Worm (Caenorhabditis elegans) whole organism, L1 larva: ENCODE data around the gene str-82.

ENCODE experiments used
- C04F5.9 ChIP-seq: sonication (generic microtip); optimal IDR thresholded peaks from 2 replicates; lab custom pipeline; 2016; ENCODE audit warnings: missing genetic modification characterization, missing compliant biosample characterization
- C34B4.2 ChIP-seq: sonication (generic microtip); optimal IDR thresholded peaks from 2 replicates; lab custom pipeline; 2017; ENCODE audit warnings: mild to moderate bottlenecking, missing genetic modification characterization, missing compliant biosample characterization
- F16B12.6 ChIP-seq: fragments of 150-350 bp; optimal IDR thresholded peaks from 2 replicates; lab custom pipeline; 2014; ENCODE audit warnings: missing biosample characterization, missing genetic modification characterization
- Y116A8C.19 ChIP-seq: sonication (generic microtip); optimal IDR thresholded peaks from 2 replicates; lab custom pipeline; 2016; ENCODE audit warnings: missing compliant biosample characterization, missing genetic modification characterization, borderline replicate concordance
- blmp-1 ChIP-seq: fragments of 150-350 bp; optimal IDR thresholded peaks from 2 replicates; lab custom pipeline; 2014; ENCODE audit warnings: missing biosample characterization, missing genetic modification characterization
- ceh-8 ChIP-seq: fragments of 200-800 bp; sonication (Bioruptor generic); optimal IDR thresholded peaks from 2 replicates; lab custom pipeline; 2018; ENCODE audit warnings: mild to moderate bottlenecking, missing genetic modification characterization, moderate library complexity, missing compliant biosample characterization
- ceh-82 ChIP-seq, 3 experiments: fragments of 150-350 bp in 1 of 3; sonication (generic microtip) in 2 of 3; optimal IDR thresholded peaks; 2 replicates each; lab custom pipeline; 2014 to 2017; ENCODE audit warnings: missing biosample characterization in 3 of 3, missing genetic modification characterization in 3 of 3
- ceh-90 ChIP-seq: sonication (generic microtip); optimal IDR thresholded peaks from 2 replicates; lab custom pipeline; 2016; ENCODE audit warnings: missing genetic modification characterization, missing compliant biosample characterization
- efl-1 ChIP-seq, 4 experiments: fragments of 150-350 bp; optimal IDR thresholded peaks in 3 of 4; peaks in 1 of 4; 1 replicate in 1 of 4; 2 replicates in 3 of 4; lab custom pipeline; 2014; ENCODE audit warnings: missing biosample characterization in 2 of 4, missing genetic modification characterization in 2 of 4, missing genetic modification reagents in 2 of 4
- egl-27 ChIP-seq, 2 experiments: fragments of 150-350 bp in 1 of 2; sonication (generic microtip); optimal IDR thresholded peaks; 3 replicates each; lab custom pipeline; 2017 to 2018; ENCODE audit warnings: missing biosample characterization in 2 of 2, missing genetic modification characterization in 2 of 2, missing genetic modification reagents in 2 of 2
- elt-3 ChIP-seq, 6 experiments: fragments of 150-350 bp in 1 of 6; sonication (generic microtip); optimal IDR thresholded peaks; 2 replicates each; lab custom pipeline; 2017 to 2018; ENCODE audit warnings: missing biosample characterization in 6 of 6, missing genetic modification characterization in 6 of 6, inconsistent platforms in 1 of 6
- grh-1 ChIP-seq: fragments of 200-800 bp; sonication (Bioruptor generic); IDR thresholded peaks from 2 replicates; pipeline ENCODE4 v1.3.6; 2022; ENCODE audit warnings: missing genetic modification reagents, missing genetic modification characterization, missing compliant biosample characterization
- hlh-17 ChIP-seq: fragments of 200-800 bp; sonication (Bioruptor generic); optimal IDR thresholded peaks from 2 replicates; lab custom pipeline; 2018; ENCODE audit warnings: missing genetic modification characterization, mild to moderate bottlenecking, missing compliant biosample characterization, moderate library complexity, borderline replicate concordance
- isw-1 ChIP-seq: fragments of 200-800 bp; sonication (Bioruptor generic); IDR thresholded peaks from 2 replicates; pipeline ENCODE4 v1.3.6; 2022; ENCODE audit warnings: missing genetic modification characterization, missing compliant biosample characterization
- lin-14 ChIP-seq: fragments of 200-800 bp; sonication (Bioruptor generic); optimal IDR thresholded peaks from 2 replicates; lab custom pipeline; 2018; ENCODE audit warnings: mild to moderate bottlenecking, missing genetic modification characterization, moderate library complexity, missing compliant biosample characterization
- lin-35 ChIP-seq, 2 experiments: fragments of 150-350 bp; optimal IDR thresholded peaks; 2 replicates each; lab custom pipeline; 2014; ENCODE audit warnings: missing biosample characterization in 2 of 2, missing genetic modification characterization in 2 of 2, missing genetic modification reagents in 2 of 2
- mdl-1 ChIP-seq, 2 experiments: fragments of 150-350 bp; optimal IDR thresholded peaks; 2 replicates each; lab custom pipeline; 2014 to 2017; ENCODE audit warnings: missing biosample characterization in 2 of 2, missing genetic modification characterization in 2 of 2, inconsistent platforms in 1 of 2
- mef-2 ChIP-seq: fragments of 150-350 bp; optimal IDR thresholded peaks from 2 replicates; lab custom pipeline; 2014; ENCODE audit warnings: missing biosample characterization, missing genetic modification characterization
- nhr-12 ChIP-seq: sonication (generic microtip); optimal IDR thresholded peaks from 2 replicates; lab custom pipeline; 2017; ENCODE audit warnings: missing biosample characterization, missing genetic modification characterization
- nhr-20 ChIP-seq: sonication (generic microtip); optimal IDR thresholded peaks from 2 replicates; lab custom pipeline; 2016; ENCODE audit warnings: mild to moderate bottlenecking, missing genetic modification characterization, missing compliant biosample characterization
- nhr-47 ChIP-seq: sonication (generic microtip); optimal IDR thresholded peaks from 2 replicates; lab custom pipeline; 2016; ENCODE audit warnings: mild to moderate bottlenecking, missing genetic modification characterization, moderate library complexity, missing compliant biosample characterization
- nhr-71 ChIP-seq: sonication (generic microtip); optimal IDR thresholded peaks from 2 replicates; lab custom pipeline; 2016; ENCODE audit warnings: mild to moderate bottlenecking, missing genetic modification characterization, moderate library complexity, missing compliant biosample characterization
- nhr-76 ChIP-seq: sonication (generic microtip); optimal IDR thresholded peaks from 2 replicates; lab custom pipeline; 2017; ENCODE audit warnings: missing biosample characterization, missing genetic modification characterization
- nhr-77 ChIP-seq: fragments of 150-350 bp; optimal IDR thresholded peaks from 2 replicates; lab custom pipeline; 2014; ENCODE audit warnings: missing biosample characterization, missing genetic modification characterization
- nhr-84 ChIP-seq: sonication (generic microtip); optimal IDR thresholded peaks from 2 replicates; lab custom pipeline; 2017; ENCODE audit warnings: missing biosample characterization, missing genetic modification characterization
- nhr-85 ChIP-seq: sonication (generic microtip); peaks from one replicate; lab custom pipeline; 2016; ENCODE audit warnings: missing genetic modification characterization, inconsistent platforms, missing compliant biosample characterization
- rnt-1 ChIP-seq: sonication (generic microtip); optimal IDR thresholded peaks from 2 replicates; lab custom pipeline; 2016; ENCODE audit warnings: mild to moderate bottlenecking, missing genetic modification characterization, moderate library complexity, missing compliant biosample characterization
- skn-1 ChIP-seq: fragments of 150-350 bp; optimal IDR thresholded peaks from 2 replicates; lab custom pipeline; 2014; ENCODE audit warnings: missing biosample characterization, missing genetic modification characterization
- snu-23 ChIP-seq: sonication (generic microtip); optimal IDR thresholded peaks from 2 replicates; lab custom pipeline; 2016; ENCODE audit warnings: missing genetic modification characterization, missing compliant biosample characterization
- sox-4 ChIP-seq: sonication (generic microtip); optimal IDR thresholded peaks from 2 replicates; lab custom pipeline; 2016; ENCODE audit warnings: missing genetic modification characterization, missing compliant biosample characterization
- sptf-1 ChIP-seq: fragments of 150-350 bp; optimal IDR thresholded peaks from 2 replicates; lab custom pipeline; 2014; ENCODE audit warnings: missing biosample characterization, missing genetic modification characterization
- tbx-2 ChIP-seq: sonication (generic microtip); optimal IDR thresholded peaks from 2 replicates; lab custom pipeline; 2016; ENCODE audit warnings: missing genetic modification characterization, missing compliant biosample characterization
- tlp-1 ChIP-seq: fragments of 150-350 bp; optimal IDR thresholded peaks from 2 replicates; lab custom pipeline; 2014; ENCODE audit warnings: missing biosample characterization, missing genetic modification characterization
- unc-86 ChIP-seq: sonication (generic microtip); optimal IDR thresholded peaks from 2 replicates; lab custom pipeline; 2016; ENCODE audit warnings: missing genetic modification characterization, missing compliant biosample characterization
- zag-1 ChIP-seq: fragments of 150-350 bp; optimal IDR thresholded peaks from 2 replicates; lab custom pipeline; 2014; ENCODE audit warnings: missing biosample characterization, missing genetic modification characterization
- ztf-4 ChIP-seq: fragments of 150-350 bp; optimal IDR thresholded peaks from 2 replicates; lab custom pipeline; 2014; ENCODE audit warnings: missing biosample characterization, missing genetic modification characterization

The str-82 gene

DNA sequence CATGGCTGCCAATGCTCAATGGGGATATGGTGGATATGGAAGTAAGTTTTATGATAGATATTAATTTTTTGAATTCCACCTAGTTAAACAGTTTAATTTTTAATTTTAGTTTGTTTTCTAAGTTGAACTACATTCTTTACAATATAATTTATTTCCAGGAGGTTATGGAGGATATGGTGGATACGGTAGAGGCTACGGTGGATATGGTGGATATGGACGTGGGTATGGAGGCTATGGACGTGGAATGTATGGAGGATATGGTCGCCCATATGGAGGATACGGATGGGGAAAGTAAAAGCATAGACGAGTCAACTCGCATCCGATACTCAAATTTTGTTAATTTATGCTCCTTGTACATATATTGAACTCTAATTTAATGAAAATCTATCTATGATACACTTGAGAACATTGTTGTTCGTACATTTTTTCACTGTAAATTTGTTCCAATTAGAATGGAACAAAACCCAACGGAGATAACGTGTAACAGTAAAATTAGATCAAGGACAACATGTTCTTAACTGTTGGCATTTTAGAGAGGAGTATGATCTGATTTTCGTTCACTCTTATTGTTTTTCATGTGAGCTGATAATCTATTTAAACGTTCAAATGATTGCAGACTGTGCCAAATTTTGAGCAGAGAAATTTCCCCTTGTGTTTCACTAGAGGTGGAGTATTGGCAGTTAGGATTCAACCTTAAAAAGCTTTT lies 5.9 kb downstream of the str-82 start:
- TF ChIP-seq isw-1 (GFP tag; lab: Robert Waterston, UW) (no peak), nhr-76 (tag; lab: Kevin White, UChicago) (no peak), rnt-1 (no peak), nhr-77 (tag; lab: Kevin White, UChicago) (no peak), unc-86 (tag; lab: Kevin White, UChicago) (no peak), sptf-1 (tag; lab: Kevin White, UChicago) (no peak), ceh-82 (tag; optimal IDR thresholded peaks at IDR 0.05; lab: Kevin White, UChicago) (no peak), nhr-71 (no peak), hlh-17 (GFP tag; lab: Kevin White, UChicago) (no peak), elt-3 (tag; optimal IDR thresholded peaks at IDR 0.05; lab: Kevin White, UChicago) (no peak), ceh-90 (tag; lab: Kevin White, UChicago) (no peak)

DNA sequence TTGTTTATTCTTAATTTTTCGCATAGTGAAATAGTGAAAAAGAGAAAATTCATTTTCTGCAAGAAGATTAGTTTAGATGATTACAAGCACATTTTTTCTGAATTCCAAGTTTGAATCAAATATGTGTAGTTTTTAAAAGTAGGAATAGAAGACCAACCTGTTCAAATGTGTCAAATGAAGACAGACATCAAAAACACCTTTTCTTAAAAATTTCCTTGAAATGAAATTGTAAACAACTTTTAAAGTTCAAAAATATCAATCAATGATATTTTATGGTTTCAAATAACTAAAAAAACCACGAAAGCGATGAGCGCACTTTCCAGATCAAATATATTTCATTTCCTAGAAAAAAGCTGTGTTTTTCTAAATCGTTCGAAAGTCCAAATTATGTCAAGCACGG lies 7.2 kb downstream of the str-82 start, which contains the start of gene nlp-30:
TSS of gene nlp-30 (plus strand) at position 301 of the 400 bp plus-strand sequence.
- no peak for TF ChIP-seq lin-14
- no peak for TF ChIP-seq nhr-12 (tag; lab: Kevin White, UChicago)
- no peak for TF ChIP-seq skn-1 (tag; lab: Kevin White, UChicago)
- no peak for TF ChIP-seq efl-1 (optimal IDR thresholded peaks at IDR 0.05; lab: Kevin White, UChicago)
- TF ChIP-seq efl-1 (GFP tag; optimal IDR thresholded peaks at IDR 0.05 in 1 of 2; lab: Kevin White, UChicago), result no peak
- no peak for TF ChIP-seq nhr-47
- TF ChIP-seq ceh-8 (GFP tag; lab: Kevin White, UChicago), result no peak
- TF ChIP-seq tlp-1 (tag; lab: Kevin White, UChicago), result no peak
- no peak for TF ChIP-seq zag-1 (tag; lab: Kevin White, UChicago)

DNA sequence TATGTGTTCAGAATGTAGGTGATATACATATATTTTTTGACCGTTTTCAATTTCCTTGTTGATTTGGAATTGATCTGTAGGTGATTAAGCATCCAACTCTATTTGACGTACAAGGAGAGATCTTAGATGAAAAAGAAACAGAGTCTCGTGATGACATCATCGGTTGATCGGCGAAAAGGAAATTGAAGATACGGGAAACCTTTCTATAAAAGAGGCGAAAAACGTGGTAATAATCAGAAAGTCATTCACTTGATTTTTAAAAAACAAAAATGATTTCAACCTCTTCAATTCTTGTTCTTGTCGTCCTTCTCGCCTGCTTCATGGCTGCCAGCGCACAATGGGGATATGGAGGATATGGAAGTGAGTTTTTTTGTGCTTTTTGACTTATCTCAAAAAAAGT lies 9.7 kb downstream of the str-82 start, which contains the start of gene nlp-29:
TSS of gene nlp-29 (plus strand) at position 248 of the 400 bp plus-strand sequence.
- 0 out of 2 replicates have a peak, but pooled peaks have one; percentile 24 for TF ChIP-seq grh-1 (GFP tag; lab: Robert Waterston, UW)
- TF ChIP-seq sptf-1 (tag; lab: Kevin White, UChicago), result no peak
- peak in 1 of 2 experiments; percentile 9 for TF ChIP-seq mdl-1 (tag; optimal IDR thresholded peaks at IDR 0.05; lab: Kevin White, UChicago)
- TF ChIP-seq nhr-84, result no peak
- no peak for TF ChIP-seq rnt-1
- peak; percentile 86 for TF ChIP-seq nhr-85
- TF ChIP-seq nhr-20 (tag; lab: Kevin White, UChicago), result peak; percentile 71
- TF ChIP-seq lin-35 (GFP tag; optimal IDR thresholded peaks at IDR 0.05; lab: Kevin White, UChicago), result peak in 1 of 2 experiments; percentile 15
- no peak for TF ChIP-seq Y116A8C.19 (tag; lab: Kevin White, UChicago)
- no peak for TF ChIP-seq F16B12.6 (tag; lab: Kevin White, UChicago)
- TF ChIP-seq ztf-4, result no peak
- TF ChIP-seq blmp-1 (tag; lab: Kevin White, UChicago), result peak; percentile 87
- TF ChIP-seq nhr-71, result peak; percentile 58
- TF ChIP-seq sox-4 (tag; lab: Kevin White, UChicago), result no peak
- TF ChIP-seq C34B4.2 (tag; lab: Kevin White, UChicago), result no peak
- TF ChIP-seq C04F5.9, result no peak
- TF ChIP-seq snu-23 (GFP tag; lab: Kevin White, UChicago), result peak; percentile 50
- TF ChIP-seq egl-27 (tag; optimal IDR thresholded peaks at IDR 0.05; lab: Kevin White, UChicago), result no peak
- peak in 1 of 6 experiments; percentile 56 for TF ChIP-seq elt-3 (tag; optimal IDR thresholded peaks at IDR 0.05; lab: Kevin White, UChicago)
- no peak for TF ChIP-seq isw-1 (GFP tag; lab: Robert Waterston, UW)
- TF ChIP-seq zag-1 (tag; lab: Kevin White, UChicago), result no peak
- TF ChIP-seq lin-14, result peak; percentile 46

DNA sequence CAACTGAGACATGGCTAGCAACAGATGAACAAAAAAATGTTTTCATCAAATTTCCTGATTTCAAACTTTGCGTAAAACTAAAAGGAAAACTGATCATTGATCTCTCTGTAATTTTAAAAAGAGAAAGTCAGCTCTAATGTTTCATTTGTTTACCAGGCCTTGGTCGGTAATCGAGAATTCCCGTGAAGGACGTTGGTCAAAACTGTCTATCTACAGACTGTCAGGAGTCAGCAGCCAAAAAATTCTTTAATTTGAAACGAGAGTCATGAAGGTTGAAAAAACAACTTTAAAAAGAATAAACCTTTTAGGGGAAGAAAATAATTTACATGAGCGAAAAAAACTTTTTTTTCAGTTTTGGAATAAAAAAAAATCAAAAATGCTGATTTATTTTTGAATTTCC lies 10.6 kb downstream of the str-82 start:
- TF ChIP-seq nhr-20 (tag; lab: Kevin White, UChicago), result peak; percentile 42
- peak; percentile 42 for TF ChIP-seq lin-14
- peak; percentile 20 for TF ChIP-seq nhr-71
- TF ChIP-seq blmp-1 (tag; lab: Kevin White, UChicago), result peak; percentile 77
- TF ChIP-seq nhr-85, result peak; percentile 88
- TF ChIP-seq tbx-2 (tag; lab: Kevin White, UChicago), result no peak
- no peak for TF ChIP-seq efl-1 (optimal IDR thresholded peaks at IDR 0.05; lab: Kevin White, UChicago)
- TF ChIP-seq efl-1 (GFP tag; optimal IDR thresholded peaks at IDR 0.05 in 1 of 2; lab: Kevin White, UChicago), result peak in 1 of 2 experiments; percentile 23
- TF ChIP-seq elt-3 (tag; optimal IDR thresholded peaks at IDR 0.05; lab: Kevin White, UChicago), result peak in 1 of 6 experiments; percentile 19
- no peak for TF ChIP-seq mef-2 (tag; lab: Kevin White, UChicago)
